Worm (Caenorhabditis elegans) whole organism, late embryonic: Measurements from ENCODE around the gene T06C10.3.

Experiments used
- K02D7.2 ChIP-seq: sonication (generic microtip); optimal IDR thresholded peaks from 2 replicates; lab custom pipeline; 2017; ENCODE audit warnings: mild to moderate bottlenecking, missing genetic modification characterization, missing compliant biosample characterization
- K09A11.1 ChIP-seq: sonication (generic microtip); optimal IDR thresholded peaks from 2 replicates; lab custom pipeline; 2017; ENCODE audit warnings: antibody characterized with exemption, mild to moderate bottlenecking, missing genetic modification characterization, missing compliant biosample characterization; ENCODE audit not compliant: insufficient read depth
- T23F11.4 ChIP-seq: fragments of 200-800 bp; sonication (Bioruptor generic); optimal IDR thresholded peaks from 2 replicates; lab custom pipeline; 2018; ENCODE audit warnings: mild to moderate bottlenecking, missing genetic modification characterization, missing compliant biosample characterization
- Y22D7AL.16 ChIP-seq: sonication (generic microtip); optimal IDR thresholded peaks from 2 replicates; lab custom pipeline; 2016; ENCODE audit warnings: missing genetic modification characterization, missing compliant biosample characterization
- ama-1 ChIP-seq: fragments of 150-350 bp; optimal IDR thresholded peaks from 2 replicates; lab custom pipeline; 2014
- ceh-14 ChIP-seq: sonication (generic microtip); optimal IDR thresholded peaks from 2 replicates; lab custom pipeline; 2016; ENCODE audit warnings: missing genotype, missing genetic modification characterization, missing compliant biosample characterization
- ceh-24 ChIP-seq: sonication (generic microtip); optimal IDR thresholded peaks from 2 replicates; lab custom pipeline; 2016; ENCODE audit warnings: mild to moderate bottlenecking, missing genetic modification characterization, missing compliant biosample characterization
- ceh-31 ChIP-seq: sonication (generic microtip); optimal IDR thresholded peaks from 2 replicates; lab custom pipeline; 2016; ENCODE audit warnings: missing genetic modification characterization, missing compliant biosample characterization
- ceh-34 ChIP-seq: sonication (generic microtip); optimal IDR thresholded peaks from 2 replicates; lab custom pipeline; 2016; ENCODE audit warnings: mild to moderate bottlenecking, missing genetic modification characterization, missing compliant biosample characterization
- ceh-45 ChIP-seq: fragments of 200-800 bp; sonication (Bioruptor generic); IDR thresholded peaks from 2 replicates; pipeline ENCODE4 v1.3.6; 2022; ENCODE audit warnings: missing genetic modification reagents, missing genetic modification characterization, missing compliant biosample characterization
- ceh-48 ChIP-seq: sonication (generic microtip); optimal IDR thresholded peaks from 2 replicates; lab custom pipeline; 2016; ENCODE audit warnings: missing genetic modification characterization, inconsistent platforms, missing compliant biosample characterization
- ceh-9 ChIP-seq: sonication (generic microtip); optimal IDR thresholded peaks from 2 replicates; lab custom pipeline; 2016; ENCODE audit warnings: mild to moderate bottlenecking, missing genetic modification characterization, inconsistent platforms, missing compliant biosample characterization
- dve-1 ChIP-seq: sonication (generic microtip); optimal IDR thresholded peaks from 2 replicates; lab custom pipeline; 2017; ENCODE audit warnings: antibody characterized with exemption, mild to moderate bottlenecking, missing genetic modification characterization, missing compliant biosample characterization
- elt-2 ChIP-seq: sonication (generic microtip); optimal IDR thresholded peaks from 2 replicates; lab custom pipeline; 2016; ENCODE audit warnings: missing genetic modification reagents, missing genetic modification characterization, missing compliant biosample characterization
- eyg-1 ChIP-seq: sonication (generic microtip); optimal IDR thresholded peaks from 2 replicates; lab custom pipeline; 2016; ENCODE audit warnings: missing genotype, missing genetic modification characterization, missing compliant biosample characterization
- fkh-10 ChIP-seq: fragments of 150-350 bp; optimal IDR thresholded peaks from 2 replicates; lab custom pipeline; 2014; ENCODE audit warnings: missing biosample characterization, missing genetic modification reagents, missing genetic modification characterization
- gmeb-2 ChIP-seq: sonication (generic microtip); optimal IDR thresholded peaks from 2 replicates; lab custom pipeline; 2016; ENCODE audit warnings: missing genetic modification characterization, inconsistent platforms, missing compliant biosample characterization
- hlh-15 ChIP-seq: sonication (generic microtip); optimal IDR thresholded peaks from 2 replicates; lab custom pipeline; 2016; ENCODE audit warnings: missing genetic modification characterization, missing compliant biosample characterization
- hlh-6 ChIP-seq: sonication (generic microtip); optimal IDR thresholded peaks from 2 replicates; lab custom pipeline; 2016; ENCODE audit warnings: missing genotype, missing genetic modification characterization, missing compliant biosample characterization
- hlh-8 ChIP-seq: sonication (generic microtip); optimal IDR thresholded peaks from 2 replicates; lab custom pipeline; 2016; ENCODE audit warnings: missing genotype, missing genetic modification characterization, missing compliant biosample characterization
- lin-11 ChIP-seq: fragments of 200-800 bp; sonication (Bioruptor generic); optimal IDR thresholded peaks from 2 replicates; lab custom pipeline; 2018; ENCODE audit warnings: mild to moderate bottlenecking, missing genetic modification characterization, missing compliant biosample characterization
- nhr-11 ChIP-seq: fragments of 150-350 bp; optimal IDR thresholded peaks from 2 replicates; lab custom pipeline; 2014; ENCODE audit warnings: missing biosample characterization, missing genetic modification characterization
- nhr-232 ChIP-seq: sonication (generic microtip); optimal IDR thresholded peaks from 2 replicates; lab custom pipeline; 2016; ENCODE audit warnings: missing genetic modification characterization, missing compliant biosample characterization
- npax-4 ChIP-seq: sonication (generic microtip); optimal IDR thresholded peaks from 2 replicates; lab custom pipeline; 2016; ENCODE audit warnings: missing genetic modification characterization, missing compliant biosample characterization
- odd-2 ChIP-seq: sonication (generic microtip); optimal IDR thresholded peaks from 2 replicates; lab custom pipeline; 2017; ENCODE audit warnings: antibody characterized with exemption, mild to moderate bottlenecking, missing genetic modification characterization, missing compliant biosample characterization
- pag-3 ChIP-seq: sonication (generic microtip); optimal IDR thresholded peaks from 2 replicates; lab custom pipeline; 2016; ENCODE audit warnings: missing compliant biosample characterization, missing genetic modification characterization, borderline replicate concordance
- pat-9 ChIP-seq: fragments of 200-800 bp; sonication (Bioruptor generic); optimal IDR thresholded peaks from 2 replicates; lab custom pipeline; 2018; ENCODE audit warnings: mild to moderate bottlenecking, missing genetic modification characterization, moderate library complexity, missing compliant biosample characterization
- pax-1 ChIP-seq: fragments of 150-350 bp; optimal IDR thresholded peaks from 2 replicates; lab custom pipeline; 2014; ENCODE audit warnings: missing biosample characterization, missing genetic modification characterization
- pros-1 ChIP-seq: fragments of 150-350 bp; optimal IDR thresholded peaks from 2 replicates; lab custom pipeline; 2014; ENCODE audit warnings: missing biosample characterization, missing genetic modification reagents, missing genetic modification characterization
- sox-2 ChIP-seq: fragments of 200-800 bp; sonication (Bioruptor generic); IDR thresholded peaks from 2 replicates; pipeline ENCODE4 v1.3.6; 2022; ENCODE audit warnings: missing genetic modification reagents, missing genetic modification characterization, missing compliant biosample characterization
- sox-4 ChIP-seq: sonication (generic microtip); optimal IDR thresholded peaks from 2 replicates; lab custom pipeline; 2017; ENCODE audit warnings: mild to moderate bottlenecking, missing genetic modification characterization, inconsistent platforms, missing compliant biosample characterization
- syd-9 ChIP-seq: sonication (generic microtip); optimal IDR thresholded peaks from 2 replicates; lab custom pipeline; 2016; ENCODE audit warnings: mild to moderate bottlenecking, missing genetic modification characterization, moderate library complexity, missing compliant biosample characterization
- tbx-2 ChIP-seq: sonication (generic microtip); optimal IDR thresholded peaks from 2 replicates; lab custom pipeline; 2016; ENCODE audit warnings: missing genetic modification characterization, missing compliant biosample characterization
- tbx-7 ChIP-seq: sonication (generic microtip); optimal IDR thresholded peaks from 2 replicates; lab custom pipeline; 2016; ENCODE audit warnings: missing genotype, missing genetic modification characterization, missing compliant biosample characterization
- ttx-3 ChIP-seq: sonication (generic microtip); optimal IDR thresholded peaks from 2 replicates; lab custom pipeline; 2016; ENCODE audit warnings: missing genetic modification reagents, missing genetic modification characterization, missing compliant biosample characterization
- unc-86 ChIP-seq: sonication (generic microtip); optimal IDR thresholded peaks from 2 replicates; lab custom pipeline; 2016; ENCODE audit warnings: missing genetic modification characterization, missing compliant biosample characterization

The T06C10.3 gene

DNA sequence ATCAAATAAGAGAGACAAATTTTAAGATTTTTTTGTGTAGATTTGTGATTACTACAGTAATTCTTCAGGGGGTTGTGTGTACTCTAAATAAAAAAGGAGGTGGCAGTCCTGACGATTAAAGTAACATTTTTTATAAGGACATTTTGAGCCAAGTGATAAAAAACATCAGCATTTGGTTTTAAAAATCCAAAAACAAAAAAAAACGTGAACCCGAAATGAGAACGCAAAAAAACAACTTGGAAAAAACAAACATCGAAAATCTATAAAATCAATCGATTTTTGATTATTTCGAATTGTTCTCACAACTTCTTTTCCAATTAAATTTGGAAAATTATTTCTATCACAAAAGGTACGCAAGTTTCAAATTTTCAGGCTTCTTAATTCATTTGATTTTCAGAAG is at the start of gene T06C10.3:
T06C10.3 (plus strand) TSS at position 301 of the 400 bp plus-strand sequence.
- no peak for TF ChIP-seq nhr-232 (tag; lab: Kevin White, UChicago)
- no peak for TF ChIP-seq eyg-1 (tag; lab: Kevin White, UChicago)
- no peak for TF ChIP-seq lin-11 (tag; lab: Kevin White, UChicago)
- no peak for TF ChIP-seq ceh-14 (tag; lab: Kevin White, UChicago)
- no peak for TF ChIP-seq ceh-45 (GFP tag; lab: Robert Waterston, UW)
- no peak for TF ChIP-seq tbx-2 (tag; lab: Kevin White, UChicago)
- TF ChIP-seq Y22D7AL.16: no peak
- no peak for TF ChIP-seq ceh-24
- TF ChIP-seq hlh-6 (tag; lab: Kevin White, UChicago): no peak
- no peak for TF ChIP-seq T23F11.4 (GFP tag; lab: Kevin White, UChicago)
- no peak for TF ChIP-seq unc-86 (tag; lab: Kevin White, UChicago)
- no peak for TF ChIP-seq pag-3
- no peak for TF ChIP-seq ceh-34 (tag; lab: Kevin White, UChicago)
- no peak for TF ChIP-seq pros-1 (tag; lab: Kevin White, UChicago)

DNA sequence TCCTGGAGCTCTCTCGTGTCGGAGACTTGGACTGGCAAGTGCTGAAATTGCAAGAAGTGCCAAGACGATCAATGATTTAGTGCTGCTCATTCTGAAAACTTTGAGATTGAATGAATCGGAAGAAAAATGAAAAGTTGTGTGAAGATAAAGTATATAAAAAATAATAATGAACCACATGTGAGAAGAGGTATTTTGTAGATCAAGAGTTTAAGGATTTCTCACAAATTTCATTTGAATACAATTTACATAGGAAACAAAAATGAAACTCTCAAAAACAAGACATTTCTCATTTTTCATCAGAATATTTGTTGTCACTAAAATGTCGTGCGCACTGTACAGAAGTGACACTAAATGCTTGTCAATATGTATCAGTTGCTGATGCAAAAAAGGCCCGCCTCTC is 48.0 kb upstream of the T06C10.3 start, which contains the start of gene T14A8.2:
T14A8.2 (minus strand) TSS at position 101 of the 400 bp plus-strand sequence.
- TF ChIP-seq ama-1 (no peak), gmeb-2 (tag; lab: Kevin White, UChicago) (no peak), K09A11.1 (tag; lab: Kevin White, UChicago) (no peak), ceh-48 (tag; lab: Kevin White, UChicago) (no peak), ceh-31 (tag; lab: Kevin White, UChicago) (no peak), odd-2 (tag; lab: Kevin White, UChicago) (no peak), sox-2 (GFP tag; lab: Robert Waterston, UW) (no peak), hlh-8 (no peak), nhr-11 (tag; lab: Kevin White, UChicago) (no peak), sox-4 (tag; lab: Kevin White, UChicago) (no peak), hlh-15 (tag; lab: Kevin White, UChicago) (no peak)

DNA sequence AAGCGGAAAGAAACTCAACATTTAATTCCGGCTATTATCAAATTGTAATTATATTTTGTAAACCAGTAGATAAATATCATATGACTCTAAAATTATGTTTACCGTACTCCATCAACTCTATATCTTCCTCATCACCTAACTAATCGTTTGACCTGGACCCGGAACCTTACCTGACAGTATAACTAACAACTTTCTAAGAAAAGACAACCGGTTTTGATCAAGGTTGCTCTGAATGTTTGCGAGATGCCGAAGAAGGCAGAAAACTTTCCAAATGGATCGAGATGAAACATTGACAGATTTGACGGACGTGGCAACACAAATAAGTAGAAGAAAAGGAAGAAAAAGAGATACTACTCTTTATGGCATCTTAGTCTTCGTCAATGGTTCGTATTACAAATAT is 45.9 kb upstream of the T06C10.3 start:
- no peak for TF ChIP-seq T23F11.4 (GFP tag; lab: Kevin White, UChicago)
- no peak for TF ChIP-seq ceh-45 (GFP tag; lab: Robert Waterston, UW)
- TF ChIP-seq npax-4 (tag; lab: Kevin White, UChicago): no peak
- no peak for TF ChIP-seq fkh-10 (GFP tag; lab: Kevin White, UChicago)
- no peak for TF ChIP-seq pax-1 (tag; lab: Kevin White, UChicago)
- TF ChIP-seq elt-2: no peak
- no peak for TF ChIP-seq K02D7.2 (tag; lab: Kevin White, UChicago)
- TF ChIP-seq hlh-8: no peak
- no peak for TF ChIP-seq ceh-9 (tag; lab: Kevin White, UChicago)
- TF ChIP-seq pat-9: no peak
- no peak for TF ChIP-seq dve-1 (tag; lab: Kevin White, UChicago)
- TF ChIP-seq tbx-7: no peak
- no peak for TF ChIP-seq Y22D7AL.16
- no peak for TF ChIP-seq pros-1 (tag; lab: Kevin White, UChicago)
- TF ChIP-seq hlh-15 (tag; lab: Kevin White, UChicago): no peak
- TF ChIP-seq ttx-3 (tag; lab: Kevin White, UChicago): no peak
- TF ChIP-seq nhr-11 (tag; lab: Kevin White, UChicago): no peak
- TF ChIP-seq, all 69 proteins: peak for 0

DNA sequence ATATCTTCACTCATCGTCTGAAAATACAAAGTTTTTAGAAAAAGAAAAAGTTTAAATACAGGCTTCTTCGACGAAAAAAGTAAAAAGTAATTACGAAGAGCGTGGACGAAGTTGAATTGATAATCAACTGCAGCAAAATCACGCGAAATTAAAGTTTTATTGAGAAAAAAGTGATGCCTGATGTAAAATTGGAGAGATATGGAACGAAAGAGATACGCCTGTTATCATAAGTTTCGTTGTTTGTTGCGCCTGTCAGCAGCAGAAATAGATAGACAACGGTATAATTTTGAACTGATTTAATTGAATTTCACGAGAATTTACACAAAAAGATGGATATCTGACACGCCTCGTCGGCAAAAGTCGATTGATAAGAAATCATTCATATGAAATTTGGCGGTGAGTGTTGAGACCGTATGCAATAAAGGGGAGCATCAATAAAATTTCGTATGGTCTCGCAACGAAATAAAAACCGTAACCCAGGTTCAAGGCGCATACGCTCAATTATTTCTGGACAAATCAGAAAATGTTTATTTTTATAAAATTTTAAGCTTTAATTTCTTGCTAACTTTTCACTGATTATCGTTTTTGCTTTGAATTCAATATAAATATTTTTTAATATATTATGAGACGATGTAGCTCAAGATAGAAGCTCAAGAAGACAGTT is 41.1 kb upstream of the T06C10.3 start, which contains the start of gene C06A6.4:
C06A6.4 (minus strand) TSS at position 24 of the 664 bp plus-strand sequence.
- TF ChIP-seq syd-9 (tag; lab: Kevin White, UChicago): no peak
- TF ChIP-seq sox-4 (tag; lab: Kevin White, UChicago): no peak
- TF ChIP-seq elt-2: peak; percentile 2
- no peak for TF ChIP-seq eyg-1 (tag; lab: Kevin White, UChicago)
- no peak for TF ChIP-seq pros-1 (tag; lab: Kevin White, UChicago)
